Worm (Caenorhabditis elegans) whole organism, late embryonic: ENCODE data around the gene C49F8.1.

Experiments used
- C08G9.2 ChIP-seq: sonication (generic microtip); optimal IDR thresholded peaks from 2 replicates; lab custom pipeline; 2016; ENCODE audit warnings: mild to moderate bottlenecking, missing genetic modification characterization, moderate library complexity, missing compliant biosample characterization
- Y22D7AL.16 ChIP-seq: sonication (generic microtip); optimal IDR thresholded peaks from 2 replicates; lab custom pipeline; 2016; ENCODE audit warnings: missing genetic modification characterization, missing compliant biosample characterization
- ahr-1 ChIP-seq: sonication (generic microtip); optimal IDR thresholded peaks from 2 replicates; lab custom pipeline; 2016; ENCODE audit warnings: missing genetic modification characterization, missing compliant biosample characterization
- ceh-9 ChIP-seq: sonication (generic microtip); optimal IDR thresholded peaks from 2 replicates; lab custom pipeline; 2016; ENCODE audit warnings: mild to moderate bottlenecking, missing genetic modification characterization, inconsistent platforms, missing compliant biosample characterization
- elt-2 ChIP-seq: sonication (generic microtip); optimal IDR thresholded peaks from 2 replicates; lab custom pipeline; 2016; ENCODE audit warnings: missing genetic modification reagents, missing genetic modification characterization, missing compliant biosample characterization
- eyg-1 ChIP-seq: sonication (generic microtip); optimal IDR thresholded peaks from 2 replicates; lab custom pipeline; 2016; ENCODE audit warnings: missing genotype, missing genetic modification characterization, missing compliant biosample characterization
- hlh-15 ChIP-seq: sonication (generic microtip); optimal IDR thresholded peaks from 2 replicates; lab custom pipeline; 2016; ENCODE audit warnings: missing genetic modification characterization, missing compliant biosample characterization
- nfya-1 ChIP-seq: sonication (generic microtip); optimal IDR thresholded peaks from 2 replicates; lab custom pipeline; 2017; ENCODE audit warnings: missing genetic modification characterization, mild to moderate bottlenecking, missing compliant biosample characterization, antibody characterized with exemption, moderate library complexity
- pha-4 ChIP-seq: fragments of 150-350 bp; optimal IDR thresholded peaks from 2 replicates; lab custom pipeline; 2018; ENCODE audit warnings: missing biosample characterization, missing genetic modification reagents, missing genetic modification characterization
- ttx-3 ChIP-seq: sonication (generic microtip); optimal IDR thresholded peaks from 2 replicates; lab custom pipeline; 2016; ENCODE audit warnings: missing genetic modification reagents, missing genetic modification characterization, missing compliant biosample characterization

- TF ChIP-seq pha-4 (tag; lab: Kevin White, UChicago) (no peak), eyg-1 (tag; lab: Kevin White, UChicago) (no peak), nfya-1 (tag; lab: Kevin White, UChicago) (no peak), ahr-1 (tag; lab: Kevin White, UChicago) (no peak), Y22D7AL.16 (no peak), elt-2 (tag; lab: Kevin White, UChicago) (no peak), ceh-9 (tag; lab: Kevin White, UChicago) (no peak), ttx-3 (no peak), hlh-15 (tag; lab: Kevin White, UChicago) (no peak), C08G9.2 (tag; lab: Kevin White, UChicago) (no peak)
These were observed 27.1 kb downstream of the C49F8.1 start, which contains the start of gene ptr-24 for ce11 chrX:13337728-13338127.
